Fruit fly (Drosophila melanogaster) whole organism, embryonic: Measurements from ENCODE around the gene CG2616.

Source experiments
- Ada2b ChIP-seq: fragments of 200-800 bp; sonication (Bioruptor generic); IDR thresholded peaks from 2 replicates; pipeline ENCODE4 v1.3.6; 2022; ENCODE audit warnings: missing biosample characterization, missing genetic modification characterization
- CG3726 ChIP-seq: fragments of 200-800 bp; sonication (Bioruptor generic); IDR thresholded peaks from 3 replicates; pipeline ENCODE4, ENCODE4 v1.3.6; 2022; ENCODE audit warnings: missing biosample characterization, missing genetic modification characterization
- Dfd ChIP-seq, 2 experiments: fragments of >200 bp; optimal IDR thresholded peaks; 2 replicates each; lab custom pipeline; 2017; ENCODE audit warnings: missing biosample characterization in 2 of 2, missing genetic modification characterization in 2 of 2
- Doc2 ChIP-seq: fragments of 200-800 bp; sonication (Bioruptor generic); IDR thresholded peaks from 2 replicates; pipeline ENCODE4 v1.3.6; 2022; ENCODE audit warnings: missing biosample characterization, missing genetic modification characterization
- Hmx ChIP-seq: fragments of 200-800 bp; sonication (Bioruptor generic); optimal IDR thresholded peaks from 2 replicates; lab custom pipeline; 2016; ENCODE audit warnings: missing biosample characterization, missing genetic modification characterization
- ara ChIP-seq: fragments of 200-800 bp; sonication (Bioruptor generic); IDR thresholded peaks from 2 replicates; pipeline ENCODE4 v1.3.6; 2022; ENCODE audit warnings: missing biosample characterization, missing genetic modification characterization
- dysf ChIP-seq: fragments of 200-800 bp; sonication (Bioruptor generic); IDR thresholded peaks from 3 replicates; pipeline ENCODE4 v1.3.6; 2022; ENCODE audit warnings: missing biosample characterization, missing genetic modification characterization
- scrt ChIP-seq: fragments of 200-800 bp; sonication (Bioruptor generic); optimal IDR thresholded peaks from 2 replicates; lab custom pipeline; 2018; ENCODE audit warnings: missing biosample characterization, mild to moderate bottlenecking, missing genetic modification characterization, moderate library complexity
- slbo ChIP-seq: fragments of 200-800 bp; sonication (Bioruptor generic); IDR thresholded peaks from 2 replicates; pipeline ENCODE4 v1.3.6; 2022; ENCODE audit warnings: missing biosample characterization, missing genetic modification characterization

CG2616 gene

dm6 chr3R:7771656-7772055 is 49.4 kb downstream of the CG2616 start, which contains the start of gene CG11286:
Gene CG11286, minus strand, starts transcription at chr3R:7771756.
- TF ChIP-seq Hmx (no peak), ara (GFP tag; lab: Robert Waterston, UW) (no peak), Dfd (GFP tag; optimal IDR thresholded peaks at IDR 0.05; lab: Kevin White, UChicago) (no peak), scrt (GFP tag; lab: Kevin White, UChicago) (no peak), CG3726 (GFP tag; lab: Robert Waterston, UW) (no peak), Ada2b (GFP tag; lab: Robert Waterston, UW) (no peak), dysf (GFP tag; lab: Robert Waterston, UW) (no peak), Doc2 (GFP tag; lab: Robert Waterston, UW) (no peak), slbo (GFP tag; lab: Robert Waterston, UW) (no peak)
